Worm (Caenorhabditis elegans) whole organism, young adult: ENCODE results near the gene Y102E9.5.

ENCODE experiments used
- Y53F4B.3 ChIP-seq: fragments of 200-800 bp; sonication (Bioruptor generic); IDR thresholded peaks from 2 replicates; pipeline ENCODE4 v1.3.6; 2022; ENCODE audit warnings: missing genetic modification reagents, missing genetic modification characterization, missing compliant biosample characterization
- dox-1 ChIP-seq: fragments of 200-800 bp; sonication (Bioruptor generic); IDR thresholded peaks from 2 replicates; pipeline ENCODE4 v1.3.6; 2022; ENCODE audit warnings: missing genetic modification reagents, missing genetic modification characterization, missing compliant biosample characterization
- lin-26 ChIP-seq: fragments of 200-800 bp; sonication (Bioruptor generic); IDR thresholded peaks from 2 replicates; pipeline ENCODE4 v1.3.6; 2022; ENCODE audit warnings: missing genetic modification reagents, missing genetic modification characterization, missing compliant biosample characterization

DNA sequence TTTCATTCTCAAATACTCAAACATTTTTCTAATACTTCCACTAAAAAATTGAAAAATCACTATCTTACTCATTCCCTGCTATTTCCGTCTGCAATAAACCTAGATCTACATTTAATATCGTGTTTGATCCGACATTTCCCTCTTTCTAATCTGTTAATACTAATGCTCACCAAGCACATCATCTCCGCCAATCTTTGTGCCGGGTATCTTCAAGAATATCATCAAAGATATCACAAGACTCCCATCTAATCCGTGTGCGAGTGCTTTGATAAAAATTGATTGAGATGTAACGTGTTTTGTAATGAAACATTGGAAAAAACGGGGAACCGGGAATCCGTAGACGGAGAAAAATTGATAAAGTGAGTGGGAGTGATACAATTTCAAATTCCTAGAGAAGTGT, 50.8 kb downstream of the Y102E9.5 start:
- TF ChIP-seq dox-1 (GFP tag; lab: Robert Waterston, UW) (no peak), lin-26 (GFP tag; lab: Robert Waterston, UW) (no peak), Y53F4B.3 (GFP tag; lab: Robert Waterston, UW) (no peak)
